Worm (Caenorhabditis elegans) whole organism, early embryonic: ENCODE measurements around the gene chtl-1.

Source experiments
- B0310.2 ChIP-seq: sonication (generic microtip); optimal IDR thresholded peaks from 2 replicates; lab custom pipeline; 2016; ENCODE audit warnings: mild to moderate bottlenecking, missing genetic modification characterization, missing compliant biosample characterization
- F13C5.2 ChIP-seq: sonication (generic microtip); optimal IDR thresholded peaks from 2 replicates; lab custom pipeline; 2017; ENCODE audit warnings: mild to moderate bottlenecking, missing genetic modification characterization, inconsistent platforms, missing compliant biosample characterization
- ama-1 ChIP-seq: fragments of 150-350 bp; optimal IDR thresholded peaks from 2 replicates; lab custom pipeline; 2014
- ceh-13 ChIP-seq: fragments of 200-800 bp; sonication (Bioruptor generic); optimal IDR thresholded peaks from 2 replicates; lab custom pipeline; 2018; ENCODE audit warnings: mild to moderate bottlenecking, missing genetic modification characterization, missing compliant biosample characterization
- ceh-36 ChIP-seq: sonication (generic microtip); optimal IDR thresholded peaks from 2 replicates; lab custom pipeline; 2016; ENCODE audit warnings: missing genetic modification characterization, inconsistent platforms, missing compliant biosample characterization
- flt-1 ChIP-seq: fragments of 200-800 bp; sonication (Bioruptor generic); IDR thresholded peaks from 2 replicates; pipeline ENCODE4 v1.3.6; 2022; ENCODE audit warnings: missing genetic modification characterization, missing compliant biosample characterization
- hmbx-1 ChIP-seq: sonication (generic microtip); optimal IDR thresholded peaks from 2 replicates; lab custom pipeline; 2016; ENCODE audit warnings: mild to moderate bottlenecking, missing genetic modification characterization, missing compliant biosample characterization
- hmg-4 ChIP-seq: fragments of 200-800 bp; sonication (Bioruptor generic); optimal IDR thresholded peaks from 2 replicates; lab custom pipeline; 2018; ENCODE audit warnings: mild to moderate bottlenecking, missing genetic modification characterization, missing compliant biosample characterization
- hnd-1 ChIP-seq: sonication (generic microtip); optimal IDR thresholded peaks from 2 replicates; lab custom pipeline; 2016; ENCODE audit warnings: missing genetic modification characterization, missing compliant biosample characterization
- scrt-1 ChIP-seq: fragments of 200-800 bp; sonication (Bioruptor generic); IDR thresholded peaks from 2 replicates; pipeline ENCODE4 v1.3.6; 2022; ENCODE audit warnings: missing genetic modification characterization, missing compliant biosample characterization
- sea-1 ChIP-seq: fragments of 200-800 bp; sonication (Bioruptor generic); conservative IDR thresholded peaks from 2 replicates; pipeline ENCODE4 v1.3.6; 2022; ENCODE audit warnings: missing genetic modification characterization, missing compliant biosample characterization
- tra-4 ChIP-seq: sonication (generic microtip); optimal IDR thresholded peaks from 2 replicates; lab custom pipeline; 2017; ENCODE audit warnings: missing genetic modification characterization, missing compliant biosample characterization

DNA sequence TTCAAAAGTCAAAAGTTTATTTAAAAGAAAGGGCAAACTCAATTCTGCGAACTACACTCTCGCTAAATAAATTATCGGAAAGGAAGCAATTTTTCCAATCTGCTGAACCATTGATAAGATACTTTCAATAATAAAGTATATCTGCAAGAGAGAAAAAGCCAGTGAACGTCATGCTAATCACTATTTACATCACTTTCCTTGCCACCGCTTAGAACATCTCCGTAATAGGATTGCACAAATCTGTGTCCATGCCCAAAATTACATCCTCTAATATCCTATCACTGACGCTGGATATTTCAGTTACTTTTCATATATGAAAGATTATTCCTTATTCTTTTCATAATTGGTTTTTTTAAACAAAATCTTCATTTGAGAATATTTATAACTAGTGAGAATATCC lies 18.7 kb upstream of the chtl-1 start:
- TF ChIP-seq ceh-36 (tag; lab: Kevin White, UChicago) = no peak
- TF ChIP-seq hnd-1 (tag; lab: Kevin White, UChicago) = no peak
- no peak for TF ChIP-seq hmbx-1 (tag; lab: Kevin White, UChicago)
- no peak for TF ChIP-seq sea-1 (GFP tag; lab: Robert Waterston, UW)
- no peak for TF ChIP-seq hmg-4 (GFP tag; lab: Kevin White, UChicago)
- TF ChIP-seq B0310.2 (tag; lab: Kevin White, UChicago) = no peak
- no peak for TF ChIP-seq flt-1 (GFP tag; lab: Robert Waterston, UW)
- no peak for TF ChIP-seq ama-1 (lab: Kevin White, UChicago)
- no peak for TF ChIP-seq ceh-13 (GFP tag; lab: Kevin White, UChicago)
- no peak for TF ChIP-seq scrt-1 (GFP tag; lab: Robert Waterston, UW)
- TF ChIP-seq tra-4 (tag; lab: Kevin White, UChicago) = no peak
- no peak for TF ChIP-seq F13C5.2
